Worm (Caenorhabditis elegans) whole organism, L2 larva: ENCODE results near the gene phat-8.

Source experiments
- ZK546.5 ChIP-seq: sonication (generic microtip); optimal IDR thresholded peaks from 2 replicates; lab custom pipeline; 2017; ENCODE audit warnings: missing biosample characterization, missing genetic modification characterization
- ama-1 ChIP-seq: fragments of 150-350 bp; optimal IDR thresholded peaks from 2 replicates; lab custom pipeline; 2018; ENCODE audit warnings: inconsistent platforms
- blmp-1 ChIP-seq: sonication (generic microtip); optimal IDR thresholded peaks from 2 replicates; lab custom pipeline; 2017; ENCODE audit warnings: missing genetic modification characterization, mild to moderate bottlenecking, missing compliant biosample characterization, antibody characterized with exemption, moderate library complexity; ENCODE audit not compliant: insufficient read depth
- elt-1 ChIP-seq: fragments of 150-350 bp; optimal IDR thresholded peaks from 2 replicates; lab custom pipeline; 2014; ENCODE audit warnings: missing biosample characterization, missing genetic modification characterization
- fos-1 ChIP-seq: fragments of 150-350 bp; optimal IDR thresholded peaks from 2 replicates; lab custom pipeline; 2014; ENCODE audit warnings: missing biosample characterization, missing genetic modification characterization
- lin-11 ChIP-seq: fragments of 150-350 bp; sonication (generic microtip); optimal IDR thresholded peaks from 2 replicates; lab custom pipeline; 2014; ENCODE audit warnings: missing biosample characterization, missing genetic modification characterization, inconsistent platforms, mixed read lengths
- lin-13 ChIP-seq: fragments of 150-350 bp; optimal IDR thresholded peaks from 2 replicates; lab custom pipeline; 2014; ENCODE audit warnings: missing biosample characterization, missing genetic modification reagents, missing genetic modification characterization
- lin-39 ChIP-seq: fragments of 150-350 bp; optimal IDR thresholded peaks from 2 replicates; lab custom pipeline; 2014; ENCODE audit warnings: missing biosample characterization, missing genetic modification reagents, missing genetic modification characterization
- nhr-25 ChIP-seq: fragments of 150-350 bp; sonication (generic microtip); optimal IDR thresholded peaks from 3 replicates; lab custom pipeline; 2014; ENCODE audit warnings: missing biosample characterization, missing genetic modification characterization
- unc-39 ChIP-seq: fragments of 150-350 bp; optimal IDR thresholded peaks from 2 replicates; lab custom pipeline; 2014; ENCODE audit warnings: missing biosample characterization, missing genetic modification characterization
- unc-62 ChIP-seq: fragments of 150-350 bp; optimal IDR thresholded peaks from 2 replicates; lab custom pipeline; 2014; ENCODE audit warnings: missing biosample characterization, missing genetic modification reagents, missing genetic modification characterization
- ztf-11 ChIP-seq: sonication (generic microtip); optimal IDR thresholded peaks from 2 replicates; lab custom pipeline; 2017; ENCODE audit warnings: missing biosample characterization, missing genetic modification characterization

- no peak for TF ChIP-seq blmp-1 (tag; lab: Kevin White, UChicago)
- no peak for TF ChIP-seq lin-11 (tag; lab: Kevin White, UChicago)
- TF ChIP-seq ZK546.5 (tag; lab: Kevin White, UChicago): no peak
- no peak for TF ChIP-seq lin-39 (tag; lab: Kevin White, UChicago)
- TF ChIP-seq ztf-11: no peak
- TF ChIP-seq ama-1 (lab: Kevin White, UChicago): no peak
- no peak for TF ChIP-seq nhr-25
- no peak for TF ChIP-seq fos-1 (tag; lab: Kevin White, UChicago)
- no peak for TF ChIP-seq unc-39 (tag; lab: Kevin White, UChicago)
- TF ChIP-seq unc-62: no peak
- TF ChIP-seq elt-1 (tag; lab: Kevin White, UChicago): no peak
- no peak for TF ChIP-seq lin-13 (GFP tag; lab: Kevin White, UChicago)
These were observed 18.3 kb downstream of the phat-8 start, which contains the start of gene T21B4.15 for ce11 chrII:12489903-12490302.
